Worm (Caenorhabditis elegans) whole organism, midembryonic: ENCODE measurements around the gene gars-1.

Experiments used
- T22C8.4 ChIP-seq: fragments of 200-800 bp; sonication (Bioruptor generic); IDR thresholded peaks from 2 replicates; pipeline ENCODE4 v1.3.6; 2022; ENCODE audit warnings: missing genetic modification characterization, missing compliant biosample characterization
- flt-1 ChIP-seq: fragments of 200-800 bp; sonication (Bioruptor generic); IDR thresholded peaks from 2 replicates; pipeline ENCODE4 v1.3.6; 2022; ENCODE audit warnings: missing genetic modification characterization, missing compliant biosample characterization
- klf-2 ChIP-seq: fragments of 200-800 bp; sonication (Bioruptor generic); conservative IDR thresholded peaks from 2 replicates; pipeline ENCODE4 v1.3.6; 2022; ENCODE audit warnings: missing genetic modification reagents, missing genetic modification characterization, missing compliant biosample characterization
- ref-1 ChIP-seq: fragments of 200-800 bp; sonication (Bioruptor generic); conservative IDR thresholded peaks from 2 replicates; pipeline ENCODE4 v1.3.6; 2022; ENCODE audit warnings: missing genetic modification reagents, missing genetic modification characterization, missing compliant biosample characterization
- tab-1 ChIP-seq: fragments of 200-800 bp; sonication (Bioruptor generic); IDR thresholded peaks from 2 replicates; pipeline ENCODE4 v1.3.6; 2022; ENCODE audit warnings: missing genetic modification characterization, missing compliant biosample characterization
- ztf-23 ChIP-seq: fragments of 200-800 bp; sonication (Bioruptor generic); IDR thresholded peaks from 2 replicates; pipeline ENCODE4 v1.3.6; 2022; ENCODE audit warnings: missing genetic modification reagents, missing genetic modification characterization, missing compliant biosample characterization
- ztf-29 ChIP-seq: fragments of 200-800 bp; sonication (Bioruptor generic); IDR thresholded peaks from 2 replicates; pipeline ENCODE4 v1.3.6; 2022; ENCODE audit warnings: missing genetic modification reagents, missing genetic modification characterization, missing compliant biosample characterization

- no peak for TF ChIP-seq T22C8.4
- TF ChIP-seq klf-2 (GFP tag; lab: Robert Waterston, UW), result no peak
- no peak for TF ChIP-seq ztf-23 (GFP tag; lab: Robert Waterston, UW)
- no peak for TF ChIP-seq ztf-29 (GFP tag; lab: Robert Waterston, UW)
- TF ChIP-seq flt-1, result no peak
- TF ChIP-seq ref-1 (GFP tag; lab: Robert Waterston, UW), result no peak
- TF ChIP-seq tab-1 (GFP tag; lab: Robert Waterston, UW), result no peak
Measured at ce11 chrIII:5183372-5183771, 19.9 kb upstream of the gars-1 start.
